Fruit fly (Drosophila melanogaster) whole organism, embryonic: ENCODE results near the gene CG14659.

Source experiments
- BtbVII ChIP-seq: fragments of 200-800 bp; sonication (Bioruptor generic); optimal IDR thresholded peaks from 3 replicates; lab custom pipeline; 2017; ENCODE audit warnings: missing biosample characterization, mild to moderate bottlenecking, missing genetic modification characterization
- CG10267 ChIP-seq: fragments of 200-800 bp; sonication (Bioruptor generic); optimal IDR thresholded peaks from 2 replicates; lab custom pipeline; 2018; ENCODE audit warnings: missing biosample characterization, mild to moderate bottlenecking, missing genetic modification characterization, moderate library complexity
- CG10274 ChIP-seq: fragments of 200-800 bp; sonication (Bioruptor generic); optimal IDR thresholded peaks from 3 replicates; lab custom pipeline; 2017; ENCODE audit warnings: missing biosample characterization, mild to moderate bottlenecking, missing genetic modification characterization
- CG11398 ChIP-seq: fragments of 200-800 bp; sonication (Bioruptor generic); optimal IDR thresholded peaks from 2 replicates; lab custom pipeline; 2016; ENCODE audit warnings: missing biosample characterization, missing genetic modification characterization
- CG11696 ChIP-seq: fragments of 200-800 bp; sonication (Bioruptor generic); IDR thresholded peaks from 2 replicates; pipeline ENCODE4 v1.3.6; 2022; ENCODE audit warnings: missing biosample characterization, missing genetic modification characterization
- CG12104 ChIP-seq: fragments of 200-800 bp; sonication (Bioruptor generic); optimal IDR thresholded peaks from 3 replicates; lab custom pipeline; 2016; ENCODE audit warnings: missing biosample characterization, missing genetic modification characterization
- CG1233 ChIP-seq: fragments of 200-800 bp; sonication (Bioruptor generic); optimal IDR thresholded peaks from 4 replicates; lab custom pipeline; 2018; ENCODE audit warnings: missing biosample characterization, mild to moderate bottlenecking, missing genetic modification characterization
- CG12769 ChIP-seq: fragments of 200-800 bp; sonication (Bioruptor generic); optimal IDR thresholded peaks from 2 replicates; lab custom pipeline; 2019; ENCODE audit warnings: missing biosample characterization, mild to moderate bottlenecking, missing genetic modification characterization, moderate library complexity
- CG13123 ChIP-seq: fragments of 200-800 bp; sonication (Bioruptor generic); optimal IDR thresholded peaks from 2 replicates; lab custom pipeline; 2016; ENCODE audit warnings: missing biosample characterization, missing genetic modification characterization
- CG16863 ChIP-seq: fragments of 200-800 bp; sonication (Bioruptor generic); optimal IDR thresholded peaks from 3 replicates; lab custom pipeline; 2016; ENCODE audit warnings: missing biosample characterization, missing genetic modification characterization
- CG17328 ChIP-seq: fragments of 200-800 bp; sonication (Bioruptor generic); IDR thresholded peaks from 2 replicates; pipeline ENCODE4 v1.3.6; 2022; ENCODE audit warnings: missing biosample characterization, missing genetic modification characterization
- CG17829 ChIP-seq: fragments of 200-800 bp; optimal IDR thresholded peaks from 2 replicates; lab custom pipeline; 2019; ENCODE audit warnings: missing biosample characterization, mild to moderate bottlenecking, missing genetic modification characterization, moderate library complexity
- CG2875 ChIP-seq: fragments of 200-800 bp; sonication (Bioruptor generic); optimal IDR thresholded peaks from 2 replicates; lab custom pipeline; 2017; ENCODE audit warnings: missing biosample characterization, mild to moderate bottlenecking, missing genetic modification characterization, missing genetic modification reagents
- CG31224 ChIP-seq: fragments of 200-800 bp; sonication (Bioruptor generic); IDR thresholded peaks from 2 replicates; pipeline ENCODE4 v1.3.6; 2022; ENCODE audit warnings: missing biosample characterization, missing genetic modification characterization
- CG4404 ChIP-seq: fragments of 200-800 bp; sonication (Bioruptor generic); IDR thresholded peaks from 2 replicates; pipeline ENCODE4 v1.3.6; 2022; ENCODE audit warnings: missing biosample characterization, missing genetic modification characterization
- CG4730 ChIP-seq: fragments of 200-800 bp; sonication (Bioruptor generic); IDR thresholded peaks from 2 replicates; pipeline ENCODE4 v1.3.6; 2022; ENCODE audit warnings: missing biosample characterization, missing genetic modification characterization
- CG6813 ChIP-seq: fragments of 200-800 bp; sonication (Bioruptor generic); optimal IDR thresholded peaks from 2 replicates; lab custom pipeline; 2017; ENCODE audit warnings: missing biosample characterization, missing genetic modification characterization, mild to moderate bottlenecking, moderate library complexity, missing genetic modification reagents
- CG7372 ChIP-seq: fragments of 200-800 bp; sonication (Bioruptor generic); IDR thresholded peaks from 2 replicates; pipeline ENCODE4 v1.3.6; 2022; ENCODE audit warnings: missing biosample characterization, missing genetic modification characterization
- CG8924 ChIP-seq: fragments of 200-800 bp; optimal IDR thresholded peaks from 3 replicates; lab custom pipeline; 2019; ENCODE audit warnings: missing biosample characterization, mild to moderate bottlenecking, missing genetic modification characterization, moderate library complexity
- CG9215 ChIP-seq: fragments of 200-800 bp; sonication (Bioruptor generic); IDR thresholded peaks from 2 replicates; pipeline ENCODE4 v1.3.6; 2022; ENCODE audit warnings: missing biosample characterization, missing genetic modification characterization
- Dbx ChIP-seq: fragments of 200-800 bp; sonication (Bioruptor generic); IDR thresholded peaks from 3 replicates; pipeline ENCODE4 v1.3.6; 2022; ENCODE audit warnings: missing biosample characterization, missing genetic modification characterization
- E2f2 ChIP-seq: fragments of 200-800 bp; sonication (Bioruptor generic); IDR thresholded peaks from 2 replicates; pipeline ENCODE4 v1.3.6; 2022; ENCODE audit warnings: missing biosample characterization, missing genetic modification characterization
- Eip74EF ChIP-seq, 2 experiments: fragments of 200-800 bp in 1 of 2; fragments of >200 bp in 1 of 2; sonication (Bioruptor generic) in 1 of 2; optimal IDR thresholded peaks; 2 replicates each; lab custom pipeline; 2017 to 2019; ENCODE audit warnings: missing biosample characterization in 2 of 2, missing genetic modification characterization in 2 of 2, mild to moderate bottlenecking in 1 of 2, moderate library complexity in 1 of 2
- Fer1 ChIP-seq: fragments of 200-800 bp; sonication (Bioruptor generic); optimal IDR thresholded peaks from 2 replicates; lab custom pipeline; 2017; ENCODE audit warnings: missing biosample characterization, mild to moderate bottlenecking, missing genetic modification characterization
- HLHmδ ChIP-seq: fragments of 200-800 bp; sonication (Bioruptor generic); optimal IDR thresholded peaks from 2 replicates; lab custom pipeline; 2018; ENCODE audit warnings: missing biosample characterization, mild to moderate bottlenecking, missing genetic modification characterization, moderate library complexity
- Hand ChIP-seq: fragments of 200-800 bp; sonication (Bioruptor generic); optimal IDR thresholded peaks from 2 replicates; lab custom pipeline; 2017; ENCODE audit warnings: mild to moderate bottlenecking, missing biosample characterization, missing genetic modification reagents, missing genetic modification characterization
- Hey ChIP-seq: fragments of 200-800 bp; sonication (Bioruptor generic); optimal IDR thresholded peaks from 3 replicates; lab custom pipeline; 2018; ENCODE audit warnings: missing biosample characterization, mild to moderate bottlenecking, missing genetic modification characterization
- Hsf ChIP-seq: fragments of 200-800 bp; sonication (Bioruptor generic); optimal IDR thresholded peaks from 3 replicates; lab custom pipeline; 2016; ENCODE audit warnings: missing biosample characterization, missing genetic modification characterization
- Nf-YB ChIP-seq: fragments of 200-800 bp; sonication (Bioruptor generic); optimal IDR thresholded peaks from 3 replicates; lab custom pipeline; 2019; ENCODE audit warnings: missing biosample characterization, mild to moderate bottlenecking, missing genetic modification characterization, moderate library complexity
- Sin3A ChIP-seq: fragments of >200 bp; optimal IDR thresholded peaks from 2 replicates; lab custom pipeline; 2018
- Sox100B ChIP-seq: fragments of 200-800 bp; sonication (Bioruptor generic); optimal IDR thresholded peaks from 3 replicates; lab custom pipeline; 2018; ENCODE audit warnings: missing biosample characterization, mild to moderate bottlenecking, missing genetic modification characterization
- Xbp1 ChIP-seq: fragments of 200-800 bp; sonication (Bioruptor generic); optimal IDR thresholded peaks from 3 replicates; lab custom pipeline; 2016; ENCODE audit warnings: missing biosample characterization, mild to moderate bottlenecking, missing genetic modification characterization
- Xrp1 ChIP-seq: fragments of 200-800 bp; sonication (Bioruptor generic); IDR thresholded peaks from 2 replicates; pipeline ENCODE4 v1.3.6; 2022; ENCODE audit warnings: missing biosample characterization, missing genetic modification characterization
- YL-1 ChIP-seq: fragments of 200-800 bp; sonication (Bioruptor generic); optimal IDR thresholded peaks from 3 replicates; lab custom pipeline; 2017; ENCODE audit warnings: missing biosample characterization, mild to moderate bottlenecking, missing genetic modification characterization
- ap ChIP-seq: fragments of 200-800 bp; sonication (Bioruptor generic); IDR thresholded peaks from 2 replicates; pipeline ENCODE4 v1.3.6; 2022; ENCODE audit warnings: missing biosample characterization, missing genetic modification characterization
- ash1 ChIP-seq: fragments of 200-800 bp; sonication (Bioruptor generic); optimal IDR thresholded peaks from 2 replicates; lab custom pipeline; 2018; ENCODE audit warnings: missing biosample characterization, mild to moderate bottlenecking, missing genetic modification characterization
- btn ChIP-seq: fragments of 200-800 bp; sonication (Bioruptor generic); optimal IDR thresholded peaks from 2 replicates; lab custom pipeline; 2016; ENCODE audit warnings: missing biosample characterization, missing genetic modification characterization
- cg ChIP-seq: fragments of 200-800 bp; sonication (Bioruptor generic); optimal IDR thresholded peaks from 3 replicates; lab custom pipeline; 2019; ENCODE audit warnings: missing biosample characterization, mild to moderate bottlenecking, missing genetic modification characterization, moderate library complexity
- chm ChIP-seq: fragments of 200-800 bp; sonication (Bioruptor generic); IDR thresholded peaks from 2 replicates; pipeline ENCODE4 v1.3.6; 2022; ENCODE audit warnings: missing biosample characterization, missing genetic modification characterization
- cwo ChIP-seq: fragments of 200-800 bp; sonication (Bioruptor generic); optimal IDR thresholded peaks from 3 replicates; lab custom pipeline; 2017; ENCODE audit warnings: missing biosample characterization, missing genetic modification characterization, mild to moderate bottlenecking, moderate library complexity, missing genetic modification reagents
- da ChIP-seq: fragments of 200-800 bp; sonication (Bioruptor generic); optimal IDR thresholded peaks from 2 replicates; lab custom pipeline; 2016; ENCODE audit warnings: missing biosample characterization, missing genetic modification characterization
- dm ChIP-seq: fragments of 200-800 bp; sonication (Bioruptor generic); optimal IDR thresholded peaks from 3 replicates; lab custom pipeline; 2016; ENCODE audit warnings: missing biosample characterization, missing genetic modification characterization
- gfzf ChIP-seq: fragments of 200-800 bp; sonication (Bioruptor generic); optimal IDR thresholded peaks from 2 replicates; lab custom pipeline; 2016; ENCODE audit warnings: missing biosample characterization, mild to moderate bottlenecking, missing genetic modification characterization, moderate library complexity
- kah ChIP-seq: fragments of 200-800 bp; sonication (Bioruptor generic); optimal IDR thresholded peaks from 2 replicates; lab custom pipeline; 2018; ENCODE audit warnings: missing biosample characterization, mild to moderate bottlenecking, missing genetic modification characterization
- mirr ChIP-seq: fragments of 200-800 bp; sonication (Bioruptor generic); optimal IDR thresholded peaks from 3 replicates; lab custom pipeline; 2018; ENCODE audit warnings: missing biosample characterization, mild to moderate bottlenecking, missing genetic modification characterization
- rib ChIP-seq: fragments of 200-800 bp; sonication (Bioruptor generic); IDR thresholded peaks from 2 replicates; pipeline ENCODE4 v1.3.6; 2022; ENCODE audit warnings: missing biosample characterization, missing genetic modification characterization
- sens ChIP-seq: fragments of 200-800 bp; sonication (Bioruptor generic); peaks from one replicate; lab custom pipeline; 2016; ENCODE audit warnings: missing biosample characterization, missing genetic modification characterization
- sob ChIP-seq: fragments of 200-800 bp; sonication (Bioruptor generic); IDR thresholded peaks from 2 replicates; pipeline ENCODE4 v1.3.6; 2022; ENCODE audit warnings: missing biosample characterization, missing genetic modification characterization
- stc ChIP-seq: fragments of 200-800 bp; sonication (Bioruptor generic); IDR thresholded peaks from 2 replicates; pipeline ENCODE4 v1.3.6; 2022; ENCODE audit warnings: missing biosample characterization, missing genetic modification characterization
- tin ChIP-seq: fragments of 200-800 bp; sonication (Bioruptor generic); optimal IDR thresholded peaks from 3 replicates; lab custom pipeline; 2016; ENCODE audit warnings: missing biosample characterization, missing genetic modification characterization
- wek ChIP-seq: fragments of 200-800 bp; sonication (Bioruptor generic); optimal IDR thresholded peaks from 3 replicates; lab custom pipeline; 2018; ENCODE audit warnings: missing biosample characterization, mild to moderate bottlenecking, missing genetic modification characterization, moderate library complexity

The CG14659 gene

dm6 chr3R:4806318-4806757 is 24.8 kb downstream of the CG14659 start (continued):
- TF ChIP-seq tin (GFP tag; lab: Kevin White, UChicago) (peak; percentile 6), Eip74EF (GFP tag; optimal IDR thresholded peaks at IDR 0.05; lab: Kevin White, UChicago) (peak in 1 of 2 experiments; percentile 67), Hey (peak; percentile 28), CG31224 (GFP tag; lab: Robert Waterston, UW) (no peak), gfzf (no peak), CG11696 (GFP tag; lab: Robert Waterston, UW) (no peak; the same call in 1 of the 2 replicates), Hand (peak; percentile 69), Nf-YB (peak; percentile 50), stc (GFP tag; lab: Robert Waterston, UW) (peak; percentile 57; the same call in 1 of the 2 replicates), CG1233 (GFP tag; lab: Kevin White, UChicago) (peak; percentile 70), Sin3A (lab: Kevin White, UChicago) (no peak), CG4404 (GFP tag; lab: Robert Waterston, UW) (no peak), rib (peak; percentile 18; the same call in 1 of the 2 replicates), CG2875 (GFP tag; lab: Kevin White, UChicago) (peak; percentile 90), chm (GFP tag; lab: Robert Waterston, UW) (peak; percentile 80), CG12104 (GFP tag; lab: Kevin White, UChicago) (peak; percentile 47), sob (no peak), dm (GFP tag; lab: Kevin White, UChicago) (no peak), CG4730 (no peak), Fer1 (GFP tag; lab: Kevin White, UChicago) (peak; percentile 84), Xbp1 (GFP tag; lab: Kevin White, UChicago) (peak; percentile 6), kah (GFP tag; lab: Kevin White, UChicago) (peak; percentile 58), CG12769 (tag; lab: Kevin White, UChicago) (no peak), ap (GFP tag; lab: Robert Waterston, UW) (no peak), CG11398 (GFP tag; lab: Kevin White, UChicago) (peak; percentile 37), Xrp1 (GFP tag; lab: Robert Waterston, UW) (peak; percentile 54), Sox100B (GFP tag; lab: Kevin White, UChicago) (peak; percentile 74), mirr (GFP tag; lab: Kevin White, UChicago) (peak; percentile 86), cg (GFP tag; lab: Kevin White, UChicago) (peak; percentile 72), sens (peak; percentile 96), CG16863 (GFP tag; lab: Kevin White, UChicago) (peak; percentile 70), cwo (peak; percentile 46), CG17829 (tag; lab: Kevin White, UChicago) (peak; percentile 35), Dbx (GFP tag; lab: Robert Waterston, UW) (peak; percentile 52; the same call in 1 of the 3 replicates), CG8924 (tag; lab: Kevin White, UChicago) (peak; percentile 84), E2f2 (peak; percentile 29; the same call in 1 of the 2 replicates), CG9215 (GFP tag; lab: Robert Waterston, UW) (no peak), Hsf (GFP tag; lab: Kevin White, UChicago) (no peak), btn (peak; percentile 54), da (GFP tag; lab: Kevin White, UChicago) (no peak), CG10267 (tag; lab: Kevin White, UChicago) (peak; percentile 30), CG17328 (peak; percentile 30; the same call in 1 of the 2 replicates), CG13123 (GFP tag; lab: Kevin White, UChicago) (peak; percentile 72), CG10274 (GFP tag; lab: Kevin White, UChicago) (no peak), CG6813 (GFP tag; lab: Kevin White, UChicago) (peak; percentile 91), YL-1 (no peak), HLHmδ (GFP tag; lab: Kevin White, UChicago) (peak; percentile 82), BtbVII (GFP tag; lab: Kevin White, UChicago) (peak; percentile 86), ash1 (GFP tag; lab: Kevin White, UChicago) (peak; percentile 25), wek (GFP tag; lab: Kevin White, UChicago) (peak; percentile 88), CG7372 (GFP tag; lab: Robert Waterston, UW) (no peak)
